Fruit fly (Drosophila melanogaster): ENCODE results near the gene CG4325.

CG4325 gene

DNA sequence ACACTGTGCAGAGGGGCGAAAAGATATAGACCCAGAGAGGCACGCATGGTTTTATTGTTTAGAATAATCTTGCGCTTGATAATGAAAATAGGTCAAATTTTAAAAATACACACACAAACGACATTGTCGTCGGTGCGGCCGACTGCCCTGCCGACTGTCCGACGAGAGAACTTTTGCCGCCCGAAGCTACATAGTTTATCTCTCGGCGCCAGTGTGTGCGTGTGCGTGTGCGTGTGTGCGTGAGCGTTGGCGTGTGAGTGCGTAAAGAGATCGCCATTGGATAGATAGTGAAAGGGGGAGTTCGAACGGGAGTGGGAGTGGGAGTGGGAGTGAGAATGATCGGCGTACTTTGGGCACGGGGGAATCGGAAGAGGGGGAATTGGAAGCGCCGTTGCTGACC lies 48.0 kb downstream of the CG4325 start (continued):
- peak; percentile 30 for TF ChIP-seq exex (tag; optimal IDR thresholded peaks at IDR 0.05)
- no peak for TF ChIP-seq CG6765 (GFP tag; optimal IDR thresholded peaks at IDR 0.05)
- TF ChIP-seq Sin3A (optimal IDR thresholded peaks at IDR 0.05), result no peak
- no peak for TF ChIP-seq Dfd (GFP tag; optimal IDR thresholded peaks at IDR 0.05)
- no peak for TF ChIP-seq hth (optimal IDR thresholded peaks at IDR 0.05)
- TF ChIP-seq tgo (GFP tag; IDR thresholded peaks at IDR 0.05), result no peak
- no peak for TF ChIP-seq CG10959 (GFP tag; IDR thresholded peaks at IDR 0.05)
- peak; percentile 64 for TF ChIP-seq sd (tag; optimal IDR thresholded peaks at IDR 0.05)
- no peak for TF ChIP-seq CG15011 (GFP tag; optimal IDR thresholded peaks at IDR 0.05)
- TF ChIP-seq unpg (GFP tag; optimal IDR thresholded peaks at IDR 0.05), result no peak
- TF ChIP-seq CG32767 (GFP tag; IDR thresholded peaks at IDR 0.05), result 0 out of 2 replicates have a peak, but pooled peaks have one; percentile 50
- no peak for TF ChIP-seq CG11247 (GFP tag; IDR thresholded peaks at IDR 0.05)

DNA sequence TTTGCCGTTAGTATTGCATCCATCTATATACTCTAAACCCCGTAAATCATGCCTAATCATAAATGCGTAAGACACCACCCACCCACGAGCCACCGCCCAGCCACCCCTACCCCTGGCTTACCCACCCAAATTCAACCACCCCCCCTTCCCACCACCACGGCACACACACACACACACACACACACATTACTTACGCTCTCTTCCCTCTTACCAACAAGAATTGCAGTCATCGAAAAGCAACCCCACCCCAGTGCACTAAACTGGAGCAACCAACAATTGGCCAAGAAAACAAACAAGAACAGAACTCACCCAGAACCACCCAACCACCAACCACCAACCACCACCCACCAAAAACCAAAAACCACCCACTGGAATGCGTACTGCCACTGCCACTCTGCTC lies 49.4 kb downstream of the CG4325 start:
- no peak for TF ChIP-seq Xrp1 (GFP tag; IDR thresholded peaks at IDR 0.05)
- no peak for TF ChIP-seq Doc2 (GFP tag; IDR thresholded peaks at IDR 0.05)
- peak in 1 of 2 experiments; percentile 40 for TF ChIP-seq Dfd (GFP tag; optimal IDR thresholded peaks at IDR 0.05)
- no peak for TF ChIP-seq ftz-f1 (GFP tag; optimal IDR thresholded peaks at IDR 0.05)
- TF ChIP-seq Sox100B (GFP tag; optimal IDR thresholded peaks at IDR 0.05), result no peak
- TF ChIP-seq trem (tag; optimal IDR thresholded peaks at IDR 0.05), result no peak
- TF ChIP-seq cg (GFP tag; optimal IDR thresholded peaks at IDR 0.05), result peak; percentile 3
- no peak for TF ChIP-seq CG15011 (GFP tag; optimal IDR thresholded peaks at IDR 0.05)
- TF ChIP-seq HHEX (GFP tag; optimal IDR thresholded peaks at IDR 0.05), result no peak
- no peak for TF ChIP-seq zen2 (GFP tag; IDR thresholded peaks at IDR 0.05; ENCODE audit: partially characterized antibody)
- no peak for TF ChIP-seq Sry-δ (GFP tag; optimal IDR thresholded peaks at IDR 0.05)
- no peak for TF ChIP-seq Drgx (GFP tag; IDR thresholded peaks at IDR 0.05)
- no peak for TF ChIP-seq CG12299 (tag; optimal IDR thresholded peaks at IDR 0.05)
- TF ChIP-seq B-H2 (GFP tag; optimal IDR thresholded peaks at IDR 0.05), result no peak
- TF ChIP-seq Opbp (GFP tag; IDR thresholded peaks at IDR 0.05; ENCODE audit: partially characterized antibody), result no peak
- no peak for TF ChIP-seq CG8765 (GFP tag; IDR thresholded peaks at IDR 0.05)
- no peak for TF ChIP-seq sr (GFP tag; IDR thresholded peaks at IDR 0.05)
- TF ChIP-seq CG10543 (GFP tag; optimal IDR thresholded peaks at IDR 0.05), result no peak
- TF ChIP-seq gro (GFP tag; optimal IDR thresholded peaks at IDR 0.05), result no peak
- no peak for TF ChIP-seq Chrac-16 (GFP tag; optimal IDR thresholded peaks at IDR 0.05)
- no peak for TF ChIP-seq Gug (GFP tag; IDR thresholded peaks at IDR 0.05)
- no peak for TF ChIP-seq CG31224 (GFP tag; IDR thresholded peaks at IDR 0.05)
- no peak for TF ChIP-seq CG5953 (GFP tag; IDR thresholded peaks at IDR 0.05)
- TF ChIP-seq CG3281 (GFP tag; optimal IDR thresholded peaks at IDR 0.05), result no peak
- peak; percentile 44 for TF ChIP-seq Nf-YC (tag; optimal IDR thresholded peaks at IDR 0.05)
- TF ChIP-seq dm (GFP tag; optimal IDR thresholded peaks at IDR 0.05), result no peak
- TF ChIP-seq mld (GFP tag; IDR thresholded peaks at IDR 0.05; ENCODE audit: partially characterized antibody), result no peak
- no peak for TF ChIP-seq CG31441 (GFP tag; IDR thresholded peaks at IDR 0.05)
- TF ChIP-seq toy (GFP tag; IDR thresholded peaks at IDR 0.05), result no peak
- TF ChIP-seq crol (GFP tag; IDR thresholded peaks at IDR 0.05), result peak; percentile 61; the same call in 1 of the 2 replicates
- no peak for TF ChIP-seq CG17802 (tag; optimal IDR thresholded peaks at IDR 0.05)
